Fruit fly (Drosophila melanogaster): ENCODE results near the gene Coq8.

- TF ChIP-seq Sin3A (optimal IDR thresholded peaks at IDR 0.05), result no peak
- no peak for TF ChIP-seq ttk (optimal IDR thresholded peaks at IDR 0.05)
- TF ChIP-seq Myc (optimal IDR thresholded peaks at IDR 0.05), result no peak
- TF ChIP-seq h (optimal IDR thresholded peaks at IDR 0.05), result no peak
- no peak for TF ChIP-seq psq (optimal IDR thresholded peaks at IDR 0.05)
Measured at dm6 chrX:12909577-12910426, 8.9 kb upstream of the Coq8 start, which contains the start of the genes Brms1 and CG4645.
